Fruit fly (Drosophila melanogaster) whole organism, prepupa: ENCODE measurements around the gene eIF3h.

ENCODE experiments used
- CG10669 ChIP-seq: fragments of 200-800 bp; sonication (Bioruptor generic); optimal IDR thresholded peaks from 3 replicates; lab custom pipeline; 2018; ENCODE audit warnings: missing biosample characterization, mild to moderate bottlenecking, missing genetic modification characterization, moderate library complexity
- CG6854 ChIP-seq: fragments of 200-800 bp; sonication (Bioruptor generic); optimal IDR thresholded peaks from 2 replicates; lab custom pipeline; 2017; ENCODE audit warnings: missing biosample characterization, mild to moderate bottlenecking, missing genetic modification characterization
- Eip75B ChIP-seq: fragments of 200-800 bp; sonication (Bioruptor generic); optimal IDR thresholded peaks from 3 replicates; lab custom pipeline; 2016; ENCODE audit warnings: missing biosample characterization, missing genetic modification characterization
- Eip93F ChIP-seq: fragments of 200-800 bp; sonication (Bioruptor generic); optimal IDR thresholded peaks from 2 replicates; lab custom pipeline; 2016; ENCODE audit warnings: missing biosample characterization, mild to moderate bottlenecking, missing genetic modification characterization
- OdsH ChIP-seq: fragments of 200-800 bp; sonication (Bioruptor generic); optimal IDR thresholded peaks from 3 replicates; lab custom pipeline; 2016; ENCODE audit warnings: missing biosample characterization, missing genetic modification characterization
- achi ChIP-seq: fragments of 200-800 bp; sonication (Bioruptor generic); optimal IDR thresholded peaks from 3 replicates; lab custom pipeline; 2016; ENCODE audit warnings: missing biosample characterization, missing genetic modification characterization
- dac ChIP-seq: fragments of 200-800 bp; sonication (Bioruptor generic); optimal IDR thresholded peaks from 2 replicates; lab custom pipeline; 2017; ENCODE audit warnings: missing biosample characterization, mild to moderate bottlenecking, missing genetic modification characterization
- fd59A ChIP-seq: fragments of 200-800 bp; sonication (Bioruptor generic); optimal IDR thresholded peaks from 2 replicates; lab custom pipeline; 2017; ENCODE audit warnings: missing biosample characterization, mild to moderate bottlenecking, missing genetic modification characterization, missing genetic modification reagents
- ss ChIP-seq, 2 experiments: fragments of 200-800 bp; sonication (Bioruptor generic); optimal IDR thresholded peaks; 2 replicates in 1 of 2; 3 replicates in 1 of 2; lab custom pipeline; 2017 to 2018; ENCODE audit warnings: mild to moderate bottlenecking in 2 of 2, missing biosample characterization in 2 of 2, missing genetic modification characterization in 2 of 2, moderate library complexity in 1 of 2

dm6 chr2L:5044361-5044891 lies 8.5 kb downstream of the eIF3h start, which contains the start of gene CG31650:
- TF ChIP-seq fd59A (GFP tag; lab: Kevin White, UChicago) (no peak), CG10669 (GFP tag; lab: Kevin White, UChicago) (no peak), ss (GFP tag; optimal IDR thresholded peaks at IDR 0.05; lab: Kevin White, UChicago) (no peak), Eip75B (GFP tag; lab: Kevin White, UChicago) (no peak), achi (GFP tag; lab: Kevin White, UChicago) (no peak), Eip93F (GFP tag; lab: Kevin White, UChicago) (no peak), CG6854 (GFP tag; lab: Kevin White, UChicago) (no peak), OdsH (no peak), dac (no peak)
